Worm (Caenorhabditis elegans): ENCODE measurements around the gene F32D1.11.

ce11 chrV:4345714-4346113, 20.6 kb downstream of the F32D1.11 start, which contains the start of gene figl-1:
- TF ChIP-seq pha-4 (tag; optimal IDR thresholded peaks at IDR 0.05): no peak
- TF ChIP-seq lin-13 (tag; optimal IDR thresholded peaks at IDR 0.05): no peak
